Fruit fly (Drosophila melanogaster) whole organism, embryonic: ENCODE data around the gene CG13894.

Experiments used
- Ada2b ChIP-seq: fragments of 200-800 bp; sonication (Bioruptor generic); IDR thresholded peaks from 2 replicates; pipeline ENCODE4 v1.3.6; 2022; ENCODE audit warnings: missing biosample characterization, missing genetic modification characterization
- Aef1 ChIP-seq: fragments of 200-800 bp; sonication (Bioruptor generic); IDR thresholded peaks from 3 replicates; pipeline ENCODE4 v1.3.6; 2022; ENCODE audit warnings: missing biosample characterization, missing genetic modification characterization
- Atf3 ChIP-seq: fragments of 200-800 bp; sonication (Bioruptor generic); optimal IDR thresholded peaks from 3 replicates; lab custom pipeline; 2016; ENCODE audit warnings: missing biosample characterization, missing genetic modification characterization
- Bdp1 ChIP-seq: fragments of 200-800 bp; sonication (Bioruptor generic); optimal IDR thresholded peaks from 3 replicates; lab custom pipeline; 2016; ENCODE audit warnings: missing biosample characterization, missing genetic modification characterization
- CG10366 ChIP-seq: fragments of 200-800 bp; sonication (Bioruptor generic); IDR thresholded peaks from 2 replicates; pipeline ENCODE4 v1.3.6; 2022; ENCODE audit warnings: missing biosample characterization, missing genetic modification characterization
- CG10959 ChIP-seq: fragments of 200-800 bp; sonication (Bioruptor generic); IDR thresholded peaks from 2 replicates; pipeline ENCODE4 v1.3.6; 2022; ENCODE audit warnings: missing biosample characterization, missing genetic modification characterization
- CG12744 ChIP-seq: fragments of 200-800 bp; sonication (Bioruptor generic); optimal IDR thresholded peaks from 2 replicates; lab custom pipeline; 2016; ENCODE audit warnings: missing biosample characterization, missing genetic modification characterization
- CG15073 ChIP-seq: fragments of 200-800 bp; sonication (Bioruptor generic); optimal IDR thresholded peaks from 2 replicates; lab custom pipeline; 2016; ENCODE audit warnings: missing biosample characterization, missing genetic modification characterization
- CG1529 ChIP-seq: fragments of 200-800 bp; sonication (Bioruptor generic); optimal IDR thresholded peaks from 3 replicates; lab custom pipeline; 2018; ENCODE audit warnings: missing biosample characterization, missing genetic modification characterization
- CG16813 ChIP-seq: fragments of 200-800 bp; sonication (Bioruptor generic); IDR thresholded peaks from 3 replicates; pipeline ENCODE4 v1.3.6; 2022; ENCODE audit warnings: missing biosample characterization, missing genetic modification characterization; ENCODE audit not compliant: partially characterized antibody
- CG17385 ChIP-seq: fragments of 200-800 bp; sonication (Bioruptor generic); optimal IDR thresholded peaks from 3 replicates; lab custom pipeline; 2018; ENCODE audit warnings: missing biosample characterization, mild to moderate bottlenecking, missing genetic modification characterization
- CG18619 ChIP-seq: fragments of 200-800 bp; sonication (Bioruptor generic); optimal IDR thresholded peaks from 3 replicates; lab custom pipeline; 2017; ENCODE audit warnings: missing biosample characterization, mild to moderate bottlenecking, missing genetic modification characterization
- CG2199 ChIP-seq: fragments of 200-800 bp; sonication (Bioruptor generic); IDR thresholded peaks from 3 replicates; pipeline ENCODE4 v1.3.6; 2022; ENCODE audit warnings: missing biosample characterization, missing genetic modification characterization
- CG3065 ChIP-seq: fragments of 200-800 bp; sonication (Bioruptor generic); optimal IDR thresholded peaks from 2 replicates; lab custom pipeline; 2016; ENCODE audit warnings: missing biosample characterization, missing genetic modification characterization
- CG33213 ChIP-seq: fragments of 200-800 bp; sonication (Bioruptor generic); optimal IDR thresholded peaks from 3 replicates; lab custom pipeline; 2016; ENCODE audit warnings: missing biosample characterization, missing genetic modification characterization
- CG4360 ChIP-seq: fragments of 200-800 bp; sonication (Bioruptor generic); IDR thresholded peaks from 2 replicates; pipeline ENCODE4 v1.3.6; 2022; ENCODE audit warnings: missing biosample characterization, missing genetic modification characterization
- CG6272 ChIP-seq: fragments of 200-800 bp; sonication (Bioruptor generic); IDR thresholded peaks from 2 replicates; pipeline ENCODE4 v1.3.6; 2022; ENCODE audit warnings: missing biosample characterization, missing genetic modification characterization
- CG6791 ChIP-seq: fragments of 200-800 bp; sonication (Bioruptor generic); IDR thresholded peaks from 3 replicates; pipeline ENCODE4 v1.3.6; 2022; ENCODE audit warnings: missing biosample characterization, missing genetic modification characterization; ENCODE audit not compliant: partially characterized antibody
- CG6813 ChIP-seq: fragments of 200-800 bp; sonication (Bioruptor generic); optimal IDR thresholded peaks from 2 replicates; lab custom pipeline; 2017; ENCODE audit warnings: missing biosample characterization, missing genetic modification characterization, mild to moderate bottlenecking, moderate library complexity, missing genetic modification reagents
- CG8089 ChIP-seq: fragments of 200-800 bp; sonication (Bioruptor generic); optimal IDR thresholded peaks from 3 replicates; lab custom pipeline; 2016; ENCODE audit warnings: missing biosample characterization, missing genetic modification characterization
- CG8478 ChIP-seq: fragments of >200 bp; optimal IDR thresholded peaks from 2 replicates; lab custom pipeline; 2018
- CTCF ChIP-seq: fragments of 200-800 bp; sonication (Bioruptor generic); optimal IDR thresholded peaks from 2 replicates; lab custom pipeline; 2017; ENCODE audit warnings: missing biosample characterization, mild to moderate bottlenecking, missing genetic modification characterization, moderate library complexity
- CkIIα-i1 ChIP-seq: fragments of 200-800 bp; sonication (Bioruptor generic); IDR thresholded peaks from 2 replicates; pipeline ENCODE4 v1.3.6; 2022; ENCODE audit warnings: missing biosample characterization, missing genetic modification characterization
- CoRest ChIP-seq: fragments of 200-800 bp; sonication (Bioruptor generic); optimal IDR thresholded peaks from 3 replicates; lab custom pipeline; 2018; ENCODE audit warnings: missing biosample characterization, mild to moderate bottlenecking, missing genetic modification characterization, moderate library complexity
- Dfd ChIP-seq, 2 experiments: fragments of >200 bp; optimal IDR thresholded peaks; 2 replicates each; lab custom pipeline; 2017; ENCODE audit warnings: missing biosample characterization in 2 of 2, missing genetic modification characterization in 2 of 2
- Doc3 ChIP-seq: fragments of 200-800 bp; sonication (Bioruptor generic); IDR thresholded peaks from 3 replicates; pipeline ENCODE4 v1.3.6; 2022; ENCODE audit warnings: missing biosample characterization, missing genetic modification characterization; ENCODE audit not compliant: partially characterized antibody
- E2f1 ChIP-seq: fragments of 200-800 bp; sonication (Bioruptor generic); IDR thresholded peaks from 2 replicates; pipeline ENCODE4 v1.3.6; 2022; ENCODE audit warnings: missing biosample characterization, missing genetic modification characterization
- ERR ChIP-seq: fragments of 200-800 bp; sonication (Bioruptor generic); optimal IDR thresholded peaks from 2 replicates; lab custom pipeline; 2016; ENCODE audit warnings: missing biosample characterization, missing genetic modification characterization
- Eip74EF ChIP-seq, 2 experiments: fragments of 200-800 bp in 1 of 2; fragments of >200 bp in 1 of 2; sonication (Bioruptor generic) in 1 of 2; optimal IDR thresholded peaks; 2 replicates each; lab custom pipeline; 2017 to 2019; ENCODE audit warnings: missing biosample characterization in 2 of 2, missing genetic modification characterization in 2 of 2, mild to moderate bottlenecking in 1 of 2, moderate library complexity in 1 of 2
- Ets97D ChIP-seq: fragments of 200-800 bp; sonication (Bioruptor generic); optimal IDR thresholded peaks from 3 replicates; lab custom pipeline; 2016; ENCODE audit warnings: missing biosample characterization, missing genetic modification characterization
- Fer2 ChIP-seq: fragments of 200-800 bp; sonication (Bioruptor generic); optimal IDR thresholded peaks from 2 replicates; lab custom pipeline; 2018; ENCODE audit warnings: missing biosample characterization, mild to moderate bottlenecking, missing genetic modification characterization, moderate library complexity
- Lim3 ChIP-seq: fragments of 200-800 bp; sonication (Bioruptor generic); IDR thresholded peaks from 2 replicates; pipeline ENCODE4 v1.3.6; 2022; ENCODE audit warnings: missing biosample characterization, missing genetic modification characterization
- Med ChIP-seq: fragments of 200-800 bp; sonication (Bioruptor generic); peaks from one replicate; lab custom pipeline; 2016; ENCODE audit warnings: missing biosample characterization, missing genetic modification characterization, mild to moderate bottlenecking, inconsistent platforms, moderate library complexity
- NK7.1 ChIP-seq: fragments of 200-800 bp; sonication (Bioruptor generic); optimal IDR thresholded peaks from 3 replicates; lab custom pipeline; 2016; ENCODE audit warnings: missing biosample characterization, missing genetic modification characterization
- Nf-YA ChIP-seq: fragments of 200-800 bp; sonication (Bioruptor generic); IDR thresholded peaks from 2 replicates; pipeline ENCODE4 v1.3.6; 2022; ENCODE audit warnings: missing biosample characterization, missing genetic modification characterization
- Rfx ChIP-seq: fragments of 200-800 bp; sonication (Bioruptor generic); IDR thresholded peaks from 2 replicates; pipeline ENCODE4 v1.3.6; 2022; ENCODE audit warnings: missing biosample characterization, missing genetic modification characterization
- Rx ChIP-seq: fragments of 200-800 bp; sonication (Bioruptor generic); IDR thresholded peaks from 2 replicates; pipeline ENCODE4 v1.3.6; 2022; ENCODE audit warnings: missing biosample characterization, missing genetic modification characterization
- al ChIP-seq: fragments of 200-800 bp; sonication (Bioruptor generic); IDR thresholded peaks from 2 replicates; pipeline ENCODE4 v1.3.6; 2022; ENCODE audit warnings: missing biosample characterization, missing genetic modification characterization
- cato ChIP-seq: fragments of 200-800 bp; sonication (Bioruptor generic); optimal IDR thresholded peaks from 2 replicates; lab custom pipeline; 2016; ENCODE audit warnings: missing biosample characterization, missing genetic modification characterization, borderline replicate concordance
- chm ChIP-seq: fragments of 200-800 bp; sonication (Bioruptor generic); IDR thresholded peaks from 2 replicates; pipeline ENCODE4 v1.3.6; 2022; ENCODE audit warnings: missing biosample characterization, missing genetic modification characterization
- dimm ChIP-seq: fragments of 200-800 bp; sonication (Bioruptor generic); IDR thresholded peaks from 2 replicates; pipeline ENCODE4 v1.3.6; 2022; ENCODE audit warnings: missing biosample characterization, missing genetic modification characterization
- insv ChIP-seq, 2 experiments: fragments of 200-800 bp; sonication (Bioruptor generic); optimal IDR thresholded peaks; 3 replicates each; lab custom pipeline; 2016 to 2018; ENCODE audit warnings: missing biosample characterization in 2 of 2, missing genetic modification characterization in 2 of 2
- inv ChIP-seq: fragments of 200-800 bp; sonication (Bioruptor generic); IDR thresholded peaks from 2 replicates; pipeline ENCODE4 v1.3.6; 2022; ENCODE audit warnings: missing biosample characterization, missing genetic modification characterization; ENCODE audit not compliant: partially characterized antibody
- nom ChIP-seq: fragments of 200-800 bp; sonication (Bioruptor generic); optimal IDR thresholded peaks from 2 replicates; lab custom pipeline; 2017; ENCODE audit warnings: missing biosample characterization, missing genetic modification characterization, mild to moderate bottlenecking, moderate library complexity, missing genetic modification reagents
- peb ChIP-seq: fragments of 200-800 bp; sonication (Bioruptor generic); IDR thresholded peaks from 2 replicates; pipeline ENCODE4 v1.3.6; 2022; ENCODE audit warnings: missing biosample characterization, missing genetic modification characterization
- pzg ChIP-seq: fragments of 200-800 bp; sonication (Bioruptor generic); optimal IDR thresholded peaks from 3 replicates; lab custom pipeline; 2018; ENCODE audit warnings: missing biosample characterization, mild to moderate bottlenecking, missing genetic modification characterization, moderate library complexity
- rib ChIP-seq: fragments of 200-800 bp; sonication (Bioruptor generic); IDR thresholded peaks from 2 replicates; pipeline ENCODE4 v1.3.6; 2022; ENCODE audit warnings: missing biosample characterization, missing genetic modification characterization
- sima ChIP-seq: fragments of 200-800 bp; sonication (Bioruptor generic); optimal IDR thresholded peaks from 2 replicates; lab custom pipeline; 2016; ENCODE audit warnings: missing biosample characterization, missing genetic modification characterization
- sqz ChIP-seq: fragments of 200-800 bp; sonication (Bioruptor generic); optimal IDR thresholded peaks from 3 replicates; lab custom pipeline; 2018; ENCODE audit warnings: missing biosample characterization, mild to moderate bottlenecking, missing genetic modification characterization
- tll ChIP-seq, 2 experiments: fragments of 200-800 bp in 1 of 2; fragments of >200 bp in 1 of 2; sonication (Bioruptor generic) in 1 of 2; optimal IDR thresholded peaks; 2 replicates each; lab custom pipeline; 2017 to 2019; ENCODE audit warnings: missing biosample characterization in 2 of 2, missing genetic modification characterization in 2 of 2, mild to moderate bottlenecking in 1 of 2, moderate library complexity in 1 of 2
- zen ChIP-seq: fragments of 200-800 bp; sonication (Bioruptor generic); optimal IDR thresholded peaks from 3 replicates; lab custom pipeline; 2018; ENCODE audit warnings: missing biosample characterization, mild to moderate bottlenecking, missing genetic modification characterization, moderate library complexity

Gene CG13894

DNA sequence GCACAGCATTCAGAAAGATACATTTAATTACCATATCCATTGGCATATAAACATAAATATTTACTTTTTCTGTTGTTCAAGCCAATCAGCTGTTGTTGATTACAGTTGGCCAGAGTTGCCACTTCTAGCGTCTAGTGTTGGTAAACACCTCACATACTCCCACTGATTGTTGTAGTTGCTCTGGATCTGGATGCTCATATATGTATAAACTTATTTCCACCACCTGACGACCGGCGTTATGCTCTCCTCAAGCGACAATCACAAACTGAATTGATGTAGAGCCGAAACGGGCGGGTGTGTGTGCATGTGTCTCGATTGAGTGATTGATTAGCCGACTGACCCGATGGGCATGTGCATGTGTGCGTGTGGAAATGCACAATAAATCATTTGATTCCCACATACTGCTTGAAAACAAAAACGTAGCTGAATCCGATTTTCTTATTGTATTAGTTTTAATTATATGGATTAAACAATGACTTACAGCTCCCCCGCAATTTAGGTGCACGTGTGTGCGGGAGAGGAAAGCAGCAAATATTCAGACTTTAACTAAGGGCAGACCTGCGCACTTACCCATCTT, 17.1 kb downstream of the CG13894 start (continued):
- TF ChIP-seq inv (GFP tag; lab: Robert Waterston, UW) (no peak), Fer2 (tag; lab: Kevin White, UChicago) (no peak), Nf-YA (GFP tag; lab: Robert Waterston, UW) (no peak), Eip74EF (GFP tag; optimal IDR thresholded peaks at IDR 0.05; lab: Kevin White, UChicago) (peak in 1 of 2 experiments; percentile 33), Doc3 (GFP tag; lab: Robert Waterston, UW) (0 out of 3 replicates have a peak, but pooled peaks have one; percentile 20), CG18619 (peak; percentile 11), CkIIα-i1 (GFP tag; lab: Robert Waterston, UW) (no peak), CG15073 (GFP tag; lab: Kevin White, UChicago) (no peak), Bdp1 (GFP tag; lab: Kevin White, UChicago) (no peak), CG16813 (GFP tag; lab: Robert Waterston, UW) (peak; percentile 17; the same call in 1 of the 3 replicates), zen (tag; lab: Kevin White, UChicago) (peak; percentile 54), rib (GFP tag; lab: Robert Waterston, UW) (no peak), E2f1 (no peak), CG33213 (peak; percentile 60), CG10366 (GFP tag; lab: Robert Waterston, UW) (no peak), CG17385 (GFP tag; lab: Kevin White, UChicago) (peak; percentile 35), CG3065 (GFP tag; lab: Kevin White, UChicago) (no peak), Rx (GFP tag; lab: Robert Waterston, UW) (no peak), CTCF (GFP tag; lab: Kevin White, UChicago) (peak; percentile 35), CG8478 (lab: Kevin White, UChicago) (no peak), Atf3 (GFP tag; lab: Kevin White, UChicago) (no peak), CG6813 (GFP tag; lab: Kevin White, UChicago) (peak; percentile 45), sqz (GFP tag; lab: Kevin White, UChicago) (peak; percentile 44), Lim3 (no peak), CG6791 (GFP tag; lab: Robert Waterston, UW) (peak; percentile 58; the same call in 2 of the 3 replicates), sima (GFP tag; lab: Kevin White, UChicago) (no peak), pzg (GFP tag; lab: Kevin White, UChicago) (peak; percentile 76), dimm (GFP tag; lab: Robert Waterston, UW) (no peak), Aef1 (GFP tag; lab: Robert Waterston, UW) (peak; percentile 80), CG10959 (GFP tag; lab: Robert Waterston, UW) (no peak), CG6272 (GFP tag; lab: Robert Waterston, UW) (no peak), CG1529 (GFP tag; lab: Kevin White, UChicago) (peak; percentile 41), NK7.1 (GFP tag; lab: Kevin White, UChicago) (no peak), CG2199 (GFP tag; lab: Robert Waterston, UW) (peak; percentile 81; the same call in 1 of the 3 replicates), peb (GFP tag; lab: Robert Waterston, UW) (no peak), Dfd (GFP tag; optimal IDR thresholded peaks at IDR 0.05; lab: Kevin White, UChicago) (no peak), CG4360 (GFP tag; lab: Robert Waterston, UW) (0 out of 2 replicates have a peak, but pooled peaks have one; percentile 28), Ets97D (GFP tag; lab: Kevin White, UChicago) (peak; percentile 63), insv (GFP tag; optimal IDR thresholded peaks at IDR 0.05; lab: Kevin White, UChicago) (peak in 1 of 2 experiments; percentile 54), Ada2b (no peak), nom (GFP tag; lab: Kevin White, UChicago) (peak; percentile 20), CoRest (tag; lab: Kevin White, UChicago) (peak; percentile 9), al (GFP tag; lab: Robert Waterston, UW) (no peak), chm (GFP tag; lab: Robert Waterston, UW) (no peak; the same call in 1 of the 2 replicates), tll (GFP tag; optimal IDR thresholded peaks at IDR 0.05; lab: Kevin White, UChicago) (peak in 1 of 2 experiments; percentile 5), CG12744 (no peak), cato (no peak), ERR (peak; percentile 8), Med (peak; percentile 96), Rfx (GFP tag; lab: Robert Waterston, UW) (peak; percentile 45), CG8089 (GFP tag; lab: Kevin White, UChicago) (no peak)
